Fruit fly (Drosophila melanogaster): ENCODE data around the gene RabGGTb.

- TF ChIP-seq psq (optimal IDR thresholded peaks at IDR 0.05): no peak
- no peak for TF ChIP-seq Sin3A (optimal IDR thresholded peaks at IDR 0.05)
- TF ChIP-seq Myc (optimal IDR thresholded peaks at IDR 0.05): no peak
These were observed 4.2 kb downstream of the RabGGTb start for dm6 chr2L:2882968-2883702.

All from Kc167 (cell line).